Worm (Caenorhabditis elegans) whole organism, L1 larva: ENCODE results near the gene T25G12.11.
A peak's percentile ranks its signal among the peaks of the same experiment; 100 is the strongest.

Source experiments
- Y116A8C.19 ChIP-seq: sonication (generic microtip); optimal IDR thresholded peaks from 2 replicates; lab custom pipeline; 2016; ENCODE audit warnings: missing compliant biosample characterization, missing genetic modification characterization, borderline replicate concordance
- alr-1 ChIP-seq: fragments of 200-800 bp; sonication (Bioruptor generic); optimal IDR thresholded peaks from 2 replicates; lab custom pipeline; 2018; ENCODE audit warnings: borderline replicate concordance, mild to moderate bottlenecking, missing genetic modification characterization, missing compliant biosample characterization
- ama-1 ChIP-seq: fragments of 150-350 bp; optimal IDR thresholded peaks from 2 replicates; lab custom pipeline; 2014
- blmp-1 ChIP-seq: fragments of 150-350 bp; optimal IDR thresholded peaks from 2 replicates; lab custom pipeline; 2014; ENCODE audit warnings: missing biosample characterization, missing genetic modification characterization
- ceh-63 ChIP-seq: fragments of 200-800 bp; sonication (Bioruptor generic); optimal IDR thresholded peaks from 2 replicates; lab custom pipeline; 2018; ENCODE audit warnings: mild to moderate bottlenecking, missing genetic modification characterization, missing compliant biosample characterization
- ceh-82 ChIP-seq, 3 experiments: fragments of 150-350 bp in 1 of 3; sonication (generic microtip) in 2 of 3; optimal IDR thresholded peaks; 2 replicates each; lab custom pipeline; 2014 to 2017; ENCODE audit warnings: missing biosample characterization in 3 of 3, missing genetic modification characterization in 3 of 3
- ceh-88 ChIP-seq: fragments of 200-800 bp; sonication (Bioruptor generic); IDR thresholded peaks from 2 replicates; pipeline ENCODE4 v1.3.6; 2022; ENCODE audit warnings: missing genetic modification characterization, missing compliant biosample characterization
- ceh-90 ChIP-seq: sonication (generic microtip); optimal IDR thresholded peaks from 2 replicates; lab custom pipeline; 2016; ENCODE audit warnings: missing genetic modification characterization, missing compliant biosample characterization
- dpl-1 ChIP-seq, 3 experiments: fragments of 150-350 bp in 2 of 3; sonication (generic microtip) in 1 of 3; optimal IDR thresholded peaks; 2 replicates each; lab custom pipeline; 2014 to 2017; ENCODE audit warnings: missing biosample characterization in 3 of 3, missing genetic modification characterization in 3 of 3, missing genetic modification reagents in 3 of 3
- efl-1 ChIP-seq, 4 experiments: fragments of 150-350 bp; optimal IDR thresholded peaks in 3 of 4; peaks in 1 of 4; 1 replicate in 1 of 4; 2 replicates in 3 of 4; lab custom pipeline; 2014; ENCODE audit warnings: missing biosample characterization in 2 of 4, missing genetic modification characterization in 2 of 4, missing genetic modification reagents in 2 of 4
- efl-3 ChIP-seq: fragments of 200-800 bp; sonication (Bioruptor generic); optimal IDR thresholded peaks from 2 replicates; lab custom pipeline; 2018; ENCODE audit warnings: mild to moderate bottlenecking, missing genetic modification characterization, missing compliant biosample characterization
- elt-3 ChIP-seq, 6 experiments: fragments of 150-350 bp in 1 of 6; sonication (generic microtip); optimal IDR thresholded peaks; 2 replicates each; lab custom pipeline; 2017 to 2018; ENCODE audit warnings: missing biosample characterization in 6 of 6, missing genetic modification characterization in 6 of 6, inconsistent platforms in 1 of 6
- ets-5 ChIP-seq: fragments of 200-800 bp; sonication (Bioruptor generic); IDR thresholded peaks from 2 replicates; pipeline ENCODE4 v1.3.6; 2022; ENCODE audit warnings: missing genetic modification characterization, missing compliant biosample characterization
- grh-1 ChIP-seq: fragments of 200-800 bp; sonication (Bioruptor generic); IDR thresholded peaks from 2 replicates; pipeline ENCODE4 v1.3.6; 2022; ENCODE audit warnings: missing genetic modification reagents, missing genetic modification characterization, missing compliant biosample characterization
- irx-1 ChIP-seq: sonication (generic microtip); optimal IDR thresholded peaks from 2 replicates; lab custom pipeline; 2016; ENCODE audit warnings: missing genetic modification characterization, missing compliant biosample characterization
- isw-1 ChIP-seq: fragments of 200-800 bp; sonication (Bioruptor generic); IDR thresholded peaks from 2 replicates; pipeline ENCODE4 v1.3.6; 2022; ENCODE audit warnings: missing genetic modification characterization, missing compliant biosample characterization
- lin-13 ChIP-seq: fragments of 150-350 bp; optimal IDR thresholded peaks from 2 replicates; lab custom pipeline; 2014; ENCODE audit warnings: missing biosample characterization, missing genetic modification reagents, missing genetic modification characterization
- lin-35 ChIP-seq, 2 experiments: fragments of 150-350 bp; optimal IDR thresholded peaks; 2 replicates each; lab custom pipeline; 2014; ENCODE audit warnings: missing biosample characterization in 2 of 2, missing genetic modification characterization in 2 of 2, missing genetic modification reagents in 2 of 2
- lin-39 ChIP-seq: fragments of 150-350 bp; optimal IDR thresholded peaks from 2 replicates; lab custom pipeline; 2014; ENCODE audit warnings: missing biosample characterization, missing genetic modification reagents, missing genetic modification characterization
- lsy-2 ChIP-seq, 2 experiments: fragments of 150-350 bp; optimal IDR thresholded peaks; 2 replicates each; lab custom pipeline; 2014; ENCODE audit warnings: missing biosample characterization in 2 of 2, missing genetic modification characterization in 2 of 2
- mep-1 ChIP-seq: fragments of 150-350 bp; optimal IDR thresholded peaks from 2 replicates; lab custom pipeline; 2014; ENCODE audit warnings: missing biosample characterization, missing genetic modification characterization
- nhr-11 ChIP-seq: fragments of 150-350 bp; optimal IDR thresholded peaks from 2 replicates; lab custom pipeline; 2014; ENCODE audit warnings: missing biosample characterization, missing genetic modification characterization
- nhr-20 ChIP-seq: sonication (generic microtip); optimal IDR thresholded peaks from 2 replicates; lab custom pipeline; 2016; ENCODE audit warnings: mild to moderate bottlenecking, missing genetic modification characterization, missing compliant biosample characterization
- nhr-237 ChIP-seq: fragments of 150-350 bp; optimal IDR thresholded peaks from 2 replicates; lab custom pipeline; 2014; ENCODE audit warnings: missing biosample characterization, missing genetic modification characterization
- nhr-28 ChIP-seq: fragments of 150-350 bp; optimal IDR thresholded peaks from 2 replicates; lab custom pipeline; 2014; ENCODE audit warnings: missing biosample characterization, missing genetic modification characterization
- nhr-71 ChIP-seq: sonication (generic microtip); optimal IDR thresholded peaks from 2 replicates; lab custom pipeline; 2016; ENCODE audit warnings: mild to moderate bottlenecking, missing genetic modification characterization, moderate library complexity, missing compliant biosample characterization
- nhr-76 ChIP-seq: sonication (generic microtip); optimal IDR thresholded peaks from 2 replicates; lab custom pipeline; 2017; ENCODE audit warnings: missing biosample characterization, missing genetic modification characterization
- nhr-90 ChIP-seq: sonication (generic microtip); optimal IDR thresholded peaks from 2 replicates; lab custom pipeline; 2016; ENCODE audit warnings: mild to moderate bottlenecking, missing genetic modification characterization, missing compliant biosample characterization; ENCODE audit not compliant: poor library complexity
- pag-3 ChIP-seq: sonication (generic microtip); optimal IDR thresholded peaks from 2 replicates; lab custom pipeline; 2017; ENCODE audit warnings: missing genetic modification characterization, mild to moderate bottlenecking, missing compliant biosample characterization, antibody characterized with exemption, borderline replicate concordance; ENCODE audit not compliant: insufficient read depth
- snu-23 ChIP-seq: sonication (generic microtip); optimal IDR thresholded peaks from 2 replicates; lab custom pipeline; 2016; ENCODE audit warnings: missing genetic modification characterization, missing compliant biosample characterization
- sox-4 ChIP-seq: sonication (generic microtip); optimal IDR thresholded peaks from 2 replicates; lab custom pipeline; 2016; ENCODE audit warnings: missing genetic modification characterization, missing compliant biosample characterization
- sup-37 ChIP-seq: fragments of 200-800 bp; sonication (Bioruptor generic); optimal IDR thresholded peaks from 2 replicates; lab custom pipeline; 2018; ENCODE audit warnings: mild to moderate bottlenecking, missing genetic modification characterization, missing compliant biosample characterization
- tbx-2 ChIP-seq: sonication (generic microtip); optimal IDR thresholded peaks from 2 replicates; lab custom pipeline; 2016; ENCODE audit warnings: missing genetic modification characterization, missing compliant biosample characterization
- unc-30 ChIP-seq: sonication (generic microtip); optimal IDR thresholded peaks from 2 replicates; lab custom pipeline; 2017; ENCODE audit warnings: missing biosample characterization, missing genetic modification characterization
- unc-62 ChIP-seq: fragments of 150-350 bp; optimal IDR thresholded peaks from 2 replicates; lab custom pipeline; 2014; ENCODE audit warnings: missing biosample characterization, missing genetic modification reagents, missing genetic modification characterization
- unc-86 ChIP-seq: sonication (generic microtip); optimal IDR thresholded peaks from 2 replicates; lab custom pipeline; 2016; ENCODE audit warnings: missing genetic modification characterization, missing compliant biosample characterization
- zag-1 ChIP-seq: fragments of 150-350 bp; optimal IDR thresholded peaks from 2 replicates; lab custom pipeline; 2014; ENCODE audit warnings: missing biosample characterization, missing genetic modification characterization
- zip-4 ChIP-seq: fragments of 200-800 bp; sonication (Bioruptor generic); optimal IDR thresholded peaks from 2 replicates; lab custom pipeline; 2018; ENCODE audit warnings: mild to moderate bottlenecking, missing genetic modification characterization, moderate library complexity, missing compliant biosample characterization
- ztf-4 ChIP-seq: fragments of 150-350 bp; optimal IDR thresholded peaks from 2 replicates; lab custom pipeline; 2014; ENCODE audit warnings: missing biosample characterization, missing genetic modification characterization

T25G12.11 gene

DNA sequence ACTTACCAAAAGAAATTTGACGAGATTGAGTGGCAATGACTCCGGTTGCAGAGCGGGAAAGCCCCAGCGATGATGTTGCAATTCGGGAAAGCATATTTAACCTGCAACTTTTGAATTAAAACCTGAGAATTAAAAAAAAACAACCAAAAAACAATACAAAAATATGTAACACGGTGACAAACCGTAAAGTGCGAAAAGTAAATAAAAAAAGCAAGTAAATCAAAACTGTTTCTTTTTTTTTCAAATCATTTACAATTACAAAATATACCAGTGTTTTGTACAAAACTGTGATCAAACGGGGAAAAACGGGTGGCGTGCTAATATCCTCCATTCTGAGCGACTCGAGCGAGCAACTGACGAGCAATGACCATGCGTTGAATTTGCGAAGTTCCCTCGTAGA lies 22.5 kb downstream of the T25G12.11 start, which contains the start of gene acdh-10:
Gene acdh-10, minus strand, starts transcription at position 101 of the 400 bp plus-strand sequence.
- no peak for TF ChIP-seq lin-39 (tag; lab: Kevin White, UChicago)
- TF ChIP-seq Y116A8C.19 (tag; lab: Kevin White, UChicago): no peak
- TF ChIP-seq nhr-28 (tag; lab: Kevin White, UChicago): no peak
- no peak for TF ChIP-seq tbx-2
- no peak for TF ChIP-seq lin-13 (GFP tag; lab: Kevin White, UChicago)
- TF ChIP-seq nhr-20 (tag; lab: Kevin White, UChicago): no peak
- TF ChIP-seq ceh-90 (tag; lab: Kevin White, UChicago): no peak
- TF ChIP-seq mep-1 (tag; lab: Kevin White, UChicago): no peak
- TF ChIP-seq grh-1: no peak

DNA sequence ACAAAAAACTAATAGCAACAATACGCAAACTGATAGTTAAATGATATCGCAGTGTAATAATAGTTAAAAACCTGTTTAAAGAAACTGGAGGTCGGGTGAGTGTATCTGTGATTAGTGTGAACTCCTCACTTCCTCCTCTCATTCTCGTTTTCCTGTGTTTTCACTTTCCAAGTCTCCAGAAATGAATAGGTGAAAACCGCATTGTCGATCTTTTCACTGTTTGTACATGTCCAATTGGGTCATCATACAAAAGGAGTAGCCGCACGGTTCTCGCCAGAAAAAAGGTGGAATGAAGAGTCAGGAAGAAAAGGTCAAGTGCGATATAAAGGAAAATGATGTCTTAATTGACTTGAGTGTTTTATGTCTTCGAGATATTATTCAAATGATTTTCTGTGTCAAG lies 25.8 kb downstream of the T25G12.11 start:
- no peak for TF ChIP-seq sup-37
- peak; percentile 99 for TF ChIP-seq blmp-1

DNA sequence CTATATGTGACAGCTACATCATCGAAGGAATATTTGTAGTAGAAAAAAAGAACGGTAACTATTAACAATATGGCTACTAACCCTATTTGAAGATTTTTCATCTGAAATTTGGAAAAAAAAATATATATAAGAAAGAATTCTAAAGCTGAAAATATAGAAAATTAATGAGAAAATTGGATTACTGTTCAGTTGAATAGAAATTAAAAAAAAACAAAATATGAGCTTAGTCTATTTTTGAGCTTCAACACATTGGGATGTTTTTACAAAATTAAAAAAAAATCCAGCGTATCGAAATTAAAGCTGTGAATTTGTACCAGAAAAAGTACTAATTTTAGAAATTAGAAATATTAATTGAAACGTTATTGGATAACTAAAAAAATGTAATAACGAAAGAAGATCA lies 28.1 kb downstream of the T25G12.11 start, which contains the start of gene T08G2.2:
Gene T08G2.2, minus strand, starts transcription at position 101 of the 400 bp plus-strand sequence.
- no peak for TF ChIP-seq elt-3 (tag; optimal IDR thresholded peaks at IDR 0.05; lab: Kevin White, UChicago)
- TF ChIP-seq alr-1 (tag; lab: Kevin White, UChicago): no peak
- no peak for TF ChIP-seq unc-86 (tag; lab: Kevin White, UChicago)
- TF ChIP-seq efl-1 (optimal IDR thresholded peaks at IDR 0.05; lab: Kevin White, UChicago): no peak
- no peak for TF ChIP-seq efl-1 (GFP tag; optimal IDR thresholded peaks at IDR 0.05 in 1 of 2; lab: Kevin White, UChicago)
- no peak for TF ChIP-seq ama-1
- TF ChIP-seq unc-30 (tag; lab: Kevin White, UChicago): no peak
- TF ChIP-seq blmp-1: no peak
- TF ChIP-seq pag-3 (tag; lab: Kevin White, UChicago): no peak
- TF ChIP-seq mep-1 (tag; lab: Kevin White, UChicago): no peak
- no peak for TF ChIP-seq ceh-82 (tag; optimal IDR thresholded peaks at IDR 0.05; lab: Kevin White, UChicago)
- TF ChIP-seq zip-4 (GFP tag; lab: Kevin White, UChicago): no peak
- no peak for TF ChIP-seq sox-4 (tag; lab: Kevin White, UChicago)
- no peak for TF ChIP-seq ets-5 (GFP tag; lab: Robert Waterston, UW)
- TF ChIP-seq snu-23 (GFP tag; lab: Kevin White, UChicago): no peak
- TF ChIP-seq dpl-1 (GFP tag; optimal IDR thresholded peaks at IDR 0.05; lab: Kevin White, UChicago): no peak
- TF ChIP-seq nhr-11 (tag; lab: Kevin White, UChicago): no peak
- TF ChIP-seq ceh-63 (GFP tag; lab: Kevin White, UChicago): no peak

DNA sequence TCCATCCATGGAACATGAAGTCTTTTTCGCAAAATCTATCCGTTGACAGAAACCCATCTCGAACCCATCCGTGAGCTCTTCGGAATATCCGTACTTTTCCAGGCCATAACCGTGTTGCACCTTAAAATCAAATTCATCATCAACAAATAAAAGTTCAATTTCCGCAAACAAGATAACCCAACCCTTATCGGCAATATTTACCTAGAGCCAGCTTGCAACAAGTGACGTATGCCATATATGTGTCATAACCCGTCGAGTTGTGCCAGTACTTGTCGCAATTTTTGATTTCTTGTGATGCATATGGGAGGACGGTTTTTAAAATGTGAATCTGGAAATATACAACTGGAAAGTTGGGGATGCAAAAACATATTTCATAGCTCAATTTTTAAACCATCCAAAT lies 31.5 kb downstream of the T25G12.11 start:
- TF ChIP-seq nhr-71 (tag; lab: Kevin White, UChicago) (no peak), lsy-2 (tag; optimal IDR thresholded peaks at IDR 0.05; lab: Kevin White, UChicago) (no peak), ztf-4 (tag; lab: Kevin White, UChicago) (no peak), isw-1 (GFP tag; lab: Robert Waterston, UW) (no peak), irx-1 (no peak), nhr-76 (tag; lab: Kevin White, UChicago) (no peak), zag-1 (tag; lab: Kevin White, UChicago) (no peak), ceh-63 (GFP tag; lab: Kevin White, UChicago) (no peak), lin-13 (GFP tag; lab: Kevin White, UChicago) (no peak), efl-3 (GFP tag; lab: Kevin White, UChicago) (no peak), ceh-82 (tag; optimal IDR thresholded peaks at IDR 0.05; lab: Kevin White, UChicago) (no peak), lin-39 (tag; lab: Kevin White, UChicago) (no peak), nhr-237 (tag; lab: Kevin White, UChicago) (no peak), nhr-90 (tag; lab: Kevin White, UChicago) (no peak), lin-35 (GFP tag; optimal IDR thresholded peaks at IDR 0.05; lab: Kevin White, UChicago) (no peak), unc-62 (GFP tag; lab: Kevin White, UChicago) (no peak), ceh-88 (GFP tag; lab: Robert Waterston, UW) (no peak), blmp-1 (no peak), nhr-20 (tag; lab: Kevin White, UChicago) (no peak)
